Fruit fly (Drosophila melanogaster) whole organism, embryonic: Measurements from ENCODE around the gene Socs36E.

ENCODE experiments used
- CG14014 ChIP-seq: fragments of 200-800 bp; sonication (Bioruptor generic); IDR thresholded peaks from 2 replicates; pipeline ENCODE4 v1.3.6; 2022; ENCODE audit warnings: missing biosample characterization, missing genetic modification characterization
- CG8478 ChIP-seq: fragments of >200 bp; optimal IDR thresholded peaks from 2 replicates; lab custom pipeline; 2018
- Mrtf ChIP-seq: fragments of 200-800 bp; sonication (Bioruptor generic); IDR thresholded peaks from 3 replicates; pipeline ENCODE4 v1.3.6; 2022; ENCODE audit warnings: missing biosample characterization, missing genetic modification characterization
- gfzf ChIP-seq: fragments of 200-800 bp; sonication (Bioruptor generic); optimal IDR thresholded peaks from 2 replicates; lab custom pipeline; 2016; ENCODE audit warnings: missing biosample characterization, mild to moderate bottlenecking, missing genetic modification characterization, moderate library complexity
- knrl ChIP-seq: fragments of 200-800 bp; sonication (Bioruptor generic); IDR thresholded peaks from 3 replicates; pipeline ENCODE4 v1.3.6; 2022; ENCODE audit warnings: missing biosample characterization, missing genetic modification characterization; ENCODE audit not compliant: partially characterized antibody
- tna ChIP-seq: fragments of 200-800 bp; sonication (Bioruptor generic); IDR thresholded peaks from 2 replicates; pipeline ENCODE4 v1.3.6; 2022; ENCODE audit warnings: missing biosample characterization, missing genetic modification characterization; ENCODE audit not compliant: partially characterized antibody
- ttk ChIP-seq: fragments of 200-800 bp; sonication (Bioruptor generic); IDR thresholded peaks from 2 replicates; pipeline ENCODE4 v2.1.2; 2022; ENCODE audit warnings: missing biosample characterization, missing genetic modification characterization

dm6 chr2L:18122231-18122551 is 30.0 kb downstream of the Socs36E start:
- TF ChIP-seq Mrtf (GFP tag; lab: Robert Waterston, UW) = no peak
- no peak for TF ChIP-seq knrl
- no peak for TF ChIP-seq gfzf (GFP tag; lab: Kevin White, UChicago)
- no peak for TF ChIP-seq tna (GFP tag; lab: Robert Waterston, UW)
- no peak for TF ChIP-seq CG8478 (lab: Kevin White, UChicago)
- no peak for TF ChIP-seq CG14014
- no peak for TF ChIP-seq ttk (GFP tag; lab: Robert Waterston, UW)
